Fruit fly (Drosophila melanogaster) whole organism, prepupa: Measurements from ENCODE around the gene CG17600.

Experiments used
- Blimp-1 ChIP-seq: fragments of 200-800 bp; sonication (Bioruptor generic); optimal IDR thresholded peaks from 3 replicates; lab custom pipeline; 2017; ENCODE audit warnings: missing biosample characterization, missing genetic modification characterization, mild to moderate bottlenecking, moderate library complexity, missing genetic modification reagents
- CG10669 ChIP-seq: fragments of 200-800 bp; sonication (Bioruptor generic); optimal IDR thresholded peaks from 3 replicates; lab custom pipeline; 2018; ENCODE audit warnings: missing biosample characterization, mild to moderate bottlenecking, missing genetic modification characterization, moderate library complexity
- CG11294 ChIP-seq: fragments of 200-800 bp; sonication (Bioruptor generic); IDR thresholded peaks from 2 replicates; pipeline ENCODE4 v1.3.6; 2022; ENCODE audit warnings: missing biosample characterization, missing genetic modification characterization
- CG11762 ChIP-seq: fragments of 200-800 bp; sonication (Bioruptor generic); optimal IDR thresholded peaks from 3 replicates; lab custom pipeline; 2016; ENCODE audit warnings: missing biosample characterization, missing genetic modification characterization; ENCODE audit not compliant: insufficient read depth
- CG6276 ChIP-seq: fragments of 200-800 bp; sonication (Bioruptor generic); optimal IDR thresholded peaks from 2 replicates; lab custom pipeline; 2017; ENCODE audit warnings: missing biosample characterization, mild to moderate bottlenecking, missing genetic modification characterization
- CG6854 ChIP-seq: fragments of 200-800 bp; sonication (Bioruptor generic); optimal IDR thresholded peaks from 2 replicates; lab custom pipeline; 2017; ENCODE audit warnings: missing biosample characterization, mild to moderate bottlenecking, missing genetic modification characterization
- Hr39 ChIP-seq: fragments of 200-800 bp; sonication (Bioruptor generic); optimal IDR thresholded peaks from 2 replicates; lab custom pipeline; 2016; ENCODE audit warnings: missing biosample characterization, missing genetic modification characterization
- Hr4 ChIP-seq: fragments of 200-800 bp; sonication (Bioruptor generic); optimal IDR thresholded peaks from 3 replicates; lab custom pipeline; 2016; ENCODE audit warnings: missing biosample characterization, missing genetic modification characterization
- Lpt ChIP-seq: fragments of 200-800 bp; sonication (Bioruptor generic); optimal IDR thresholded peaks from 3 replicates; lab custom pipeline; 2016; ENCODE audit warnings: missing biosample characterization, missing genetic modification characterization
- OdsH ChIP-seq: fragments of 200-800 bp; sonication (Bioruptor generic); optimal IDR thresholded peaks from 3 replicates; lab custom pipeline; 2016; ENCODE audit warnings: missing biosample characterization, missing genetic modification characterization
- Smox ChIP-seq: fragments of 200-800 bp; sonication (Bioruptor generic); optimal IDR thresholded peaks from 3 replicates; lab custom pipeline; 2016; ENCODE audit warnings: missing biosample characterization, missing genetic modification characterization
- achi ChIP-seq: fragments of 200-800 bp; sonication (Bioruptor generic); optimal IDR thresholded peaks from 3 replicates; lab custom pipeline; 2016; ENCODE audit warnings: missing biosample characterization, missing genetic modification characterization
- ss ChIP-seq, 2 experiments: fragments of 200-800 bp; sonication (Bioruptor generic); optimal IDR thresholded peaks; 2 replicates in 1 of 2; 3 replicates in 1 of 2; lab custom pipeline; 2017 to 2018; ENCODE audit warnings: mild to moderate bottlenecking in 2 of 2, missing biosample characterization in 2 of 2, missing genetic modification characterization in 2 of 2, moderate library complexity in 1 of 2
- svp ChIP-seq: fragments of 200-800 bp; sonication (Bioruptor generic); peaks from one replicate; lab custom pipeline; 2016; ENCODE audit warnings: missing biosample characterization, missing genetic modification characterization

dm6 chrX:22490584-22490983, 24.4 kb upstream of the CG17600 start:
- TF ChIP-seq Blimp-1: no peak
- TF ChIP-seq Hr4 (GFP tag; lab: Kevin White, UChicago): no peak
- no peak for TF ChIP-seq CG11762
- no peak for TF ChIP-seq Lpt
- TF ChIP-seq CG10669 (GFP tag; lab: Kevin White, UChicago): no peak
- no peak for TF ChIP-seq Smox (GFP tag; lab: Kevin White, UChicago)
- TF ChIP-seq achi (GFP tag; lab: Kevin White, UChicago): no peak
- no peak for TF ChIP-seq OdsH
- no peak for TF ChIP-seq CG11294 (GFP tag; lab: Robert Waterston, UW)
- no peak for TF ChIP-seq ss (GFP tag; optimal IDR thresholded peaks at IDR 0.05; lab: Kevin White, UChicago)
- no peak for TF ChIP-seq CG6276 (GFP tag; lab: Kevin White, UChicago)
- TF ChIP-seq CG6854: no peak
- TF ChIP-seq Hr39 (GFP tag; lab: Kevin White, UChicago): no peak
- no peak for TF ChIP-seq svp (GFP tag; lab: Kevin White, UChicago)
